Fruit fly (Drosophila melanogaster): Measurements from ENCODE around the gene P5cr.

The P5cr gene

dm6 chr3R:19036521-19037142 lies 7.9 kb downstream of the P5cr start:
- TF ChIP-seq CG17801 (GFP tag; optimal IDR thresholded peaks at IDR 0.05; ENCODE audit: partially characterized antibody): no peak

DNA sequence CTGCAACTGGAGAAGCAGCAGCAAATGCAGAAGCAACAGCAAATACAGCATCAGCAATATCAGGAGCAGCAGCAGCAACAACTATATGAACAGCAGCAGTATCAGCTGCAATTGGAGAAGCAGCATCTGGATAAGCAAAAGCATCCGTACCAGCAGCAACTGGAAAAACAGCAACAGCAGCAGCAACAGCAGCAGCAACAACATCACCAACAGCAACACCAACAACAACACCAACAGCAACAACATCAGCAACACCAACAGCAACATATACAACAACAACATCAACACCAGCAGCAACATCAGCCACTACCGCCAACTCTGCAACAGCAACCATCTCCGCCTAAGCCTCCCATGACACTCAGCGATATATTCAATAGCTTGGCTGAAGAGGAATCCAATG lies 12.0 kb downstream of the P5cr start:
- TF ChIP-seq CG17801 (GFP tag; optimal IDR thresholded peaks at IDR 0.05; ENCODE audit: partially characterized antibody): no peak

dm6 chr3R:19044638-19045037 lies 15.9 kb downstream of the P5cr start:
- no peak for TF ChIP-seq CG17801 (GFP tag; optimal IDR thresholded peaks at IDR 0.05; ENCODE audit: partially characterized antibody)

- no peak for TF ChIP-seq CG17801 (GFP tag; optimal IDR thresholded peaks at IDR 0.05; ENCODE audit: partially characterized antibody)
These were observed 22.5 kb downstream of the P5cr start for dm6 chr3R:19051247-19051646.

DNA sequence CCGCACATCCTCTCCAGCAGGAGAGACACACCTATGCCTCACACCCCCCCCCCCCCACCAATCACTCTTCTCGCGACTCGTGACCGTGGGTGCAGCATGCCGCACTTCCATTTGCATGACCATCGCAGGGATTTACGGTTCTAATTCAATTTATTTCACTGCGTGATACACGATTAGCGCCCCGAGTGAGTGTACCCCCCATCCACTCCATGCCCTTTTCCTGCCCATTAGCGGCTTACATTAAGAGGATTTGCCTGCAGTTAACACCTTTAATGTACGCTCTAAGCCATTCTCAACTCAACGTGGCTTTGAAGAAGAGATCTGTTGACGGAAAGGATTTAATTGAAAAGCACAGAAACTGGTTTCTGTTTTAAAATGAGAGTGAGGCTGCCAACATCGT lies 23.7 kb downstream of the P5cr start:
- TF ChIP-seq CG17801 (GFP tag; optimal IDR thresholded peaks at IDR 0.05; ENCODE audit: partially characterized antibody): no peak

DNA sequence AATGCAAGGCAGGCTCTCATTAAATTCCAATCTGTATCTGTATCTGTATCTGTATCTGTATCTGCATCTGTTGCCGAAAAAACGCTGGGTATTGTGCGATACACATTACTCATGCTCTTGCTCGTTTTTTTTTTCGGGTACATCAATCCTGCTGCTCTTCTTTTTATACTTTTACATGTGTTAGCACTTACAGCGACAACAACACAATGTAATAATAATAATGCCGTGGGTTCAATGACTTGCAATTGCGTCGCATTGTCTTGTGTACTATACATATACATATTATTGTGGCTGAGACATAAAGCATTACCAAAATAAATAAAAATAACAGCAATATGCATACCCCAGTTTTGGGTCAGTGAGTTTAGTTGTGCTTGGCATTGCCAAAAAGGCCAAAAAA lies 26.1 kb downstream of the P5cr start:
- no peak for TF ChIP-seq CG17801 (GFP tag; optimal IDR thresholded peaks at IDR 0.05; ENCODE audit: partially characterized antibody)

DNA sequence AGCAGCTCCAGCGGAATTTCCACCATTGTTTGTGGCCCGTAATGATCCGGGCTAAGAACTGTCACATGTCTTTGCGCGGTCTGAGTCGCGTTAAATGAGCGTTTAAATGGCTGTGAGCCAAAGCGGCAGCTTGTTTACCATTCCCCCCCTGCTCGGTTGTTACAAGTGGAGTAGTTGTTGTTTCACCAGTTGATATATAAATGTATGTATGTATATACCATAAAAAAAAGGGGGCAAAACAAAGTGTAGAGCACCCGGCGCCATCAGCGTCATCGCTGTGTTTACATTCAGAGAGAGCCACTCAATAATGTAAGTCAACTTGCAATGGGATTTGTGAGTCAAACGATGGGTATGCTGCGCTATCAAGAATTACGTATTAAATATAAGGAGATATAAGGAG lies 28.2 kb downstream of the P5cr start:
- no peak for TF ChIP-seq CG17801 (GFP tag; optimal IDR thresholded peaks at IDR 0.05; ENCODE audit: partially characterized antibody)

DNA sequence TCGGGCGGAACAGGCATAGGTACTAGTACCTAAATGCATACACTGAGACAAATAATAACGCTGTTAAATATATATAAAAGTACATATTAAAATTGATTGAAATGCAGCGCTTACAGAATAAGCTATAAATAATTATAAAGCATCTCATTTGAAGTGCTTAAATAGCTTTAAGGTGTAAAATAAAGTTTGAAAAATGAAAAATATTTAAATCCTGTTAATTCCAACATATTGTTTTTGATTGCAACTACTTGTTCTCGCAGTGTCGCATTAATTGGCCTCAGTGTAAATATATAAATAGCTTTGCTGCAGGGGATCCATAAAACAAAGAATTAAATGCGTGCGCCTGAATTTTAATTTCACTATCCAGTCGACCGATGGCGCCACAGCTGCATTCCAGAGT lies 29.7 kb downstream of the P5cr start:
- TF ChIP-seq CG17801 (GFP tag; optimal IDR thresholded peaks at IDR 0.05; ENCODE audit: partially characterized antibody): no peak

dm6 chr3R:19059285-19059684 lies 30.6 kb downstream of the P5cr start:
- TF ChIP-seq CG17801 (GFP tag; optimal IDR thresholded peaks at IDR 0.05; ENCODE audit: partially characterized antibody): no peak

dm6 chr3R:19060173-19060572 lies 31.4 kb downstream of the P5cr start:
- no peak for TF ChIP-seq CG17801 (GFP tag; optimal IDR thresholded peaks at IDR 0.05; ENCODE audit: partially characterized antibody)

dm6 chr3R:19062549-19062948 lies 33.8 kb downstream of the P5cr start:
- no peak for TF ChIP-seq CG17801 (GFP tag; optimal IDR thresholded peaks at IDR 0.05; ENCODE audit: partially characterized antibody)

- TF ChIP-seq CG17801 (GFP tag; optimal IDR thresholded peaks at IDR 0.05; ENCODE audit: partially characterized antibody): no peak
These were observed 35.4 kb downstream of the P5cr start for dm6 chr3R:19064037-19064664.

DNA sequence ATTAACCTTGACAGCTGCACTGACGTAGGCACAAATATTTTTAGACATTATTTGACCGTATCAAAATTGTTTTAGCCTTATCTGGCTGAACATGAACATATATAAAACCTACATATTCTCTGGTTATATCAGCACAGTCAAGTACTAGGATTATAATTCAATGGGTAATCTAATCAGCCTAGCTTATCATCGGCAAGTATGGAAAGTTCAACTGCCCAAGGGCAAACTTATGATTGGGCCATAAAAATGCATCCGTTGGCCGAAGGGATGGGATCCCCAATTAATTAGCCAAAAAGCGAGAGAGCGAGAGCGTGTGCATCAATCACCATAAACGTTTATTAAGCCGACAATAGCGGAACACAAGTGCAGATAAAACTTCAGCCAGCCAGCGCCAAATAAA lies 36.7 kb downstream of the P5cr start:
- TF ChIP-seq CG17801 (GFP tag; optimal IDR thresholded peaks at IDR 0.05; ENCODE audit: partially characterized antibody): no peak

dm6 chr3R:19066965-19067614 lies 38.4 kb downstream of the P5cr start:
- TF ChIP-seq CG17801 (GFP tag; optimal IDR thresholded peaks at IDR 0.05; ENCODE audit: partially characterized antibody): no peak

DNA sequence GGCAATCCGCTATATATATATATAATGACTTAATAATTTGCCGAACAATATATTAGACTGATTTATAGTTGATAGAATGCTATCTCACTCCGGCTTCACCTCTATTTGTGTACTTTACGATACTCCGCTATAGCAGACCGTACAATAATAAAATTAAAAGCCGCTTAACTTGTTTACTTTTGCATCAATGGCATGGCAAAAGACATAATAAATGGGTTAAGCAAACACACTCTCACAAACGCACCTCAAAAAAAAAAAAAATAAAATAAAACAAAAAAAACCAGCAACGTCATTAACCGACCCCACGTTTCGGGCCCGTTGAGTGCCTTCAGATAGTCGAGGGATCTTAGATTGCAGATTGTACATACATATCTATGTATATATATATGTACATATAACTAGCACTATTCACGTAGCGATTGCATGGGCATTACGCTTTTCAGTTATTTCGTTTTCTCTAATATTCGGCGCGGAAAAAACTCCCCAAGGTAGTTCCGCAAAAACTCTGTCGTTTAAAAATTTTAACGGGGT lies 39.2 kb downstream of the P5cr start:
- TF ChIP-seq CG17801 (GFP tag; optimal IDR thresholded peaks at IDR 0.05; ENCODE audit: partially characterized antibody): no peak

dm6 chr3R:19069740-19070139 lies 41.0 kb downstream of the P5cr start:
- no peak for TF ChIP-seq CG17801 (GFP tag; optimal IDR thresholded peaks at IDR 0.05; ENCODE audit: partially characterized antibody)

All from ovary, adult (tissue).